Worm (Caenorhabditis elegans): Measurements from ENCODE around the gene F14H8.8.

DNA sequence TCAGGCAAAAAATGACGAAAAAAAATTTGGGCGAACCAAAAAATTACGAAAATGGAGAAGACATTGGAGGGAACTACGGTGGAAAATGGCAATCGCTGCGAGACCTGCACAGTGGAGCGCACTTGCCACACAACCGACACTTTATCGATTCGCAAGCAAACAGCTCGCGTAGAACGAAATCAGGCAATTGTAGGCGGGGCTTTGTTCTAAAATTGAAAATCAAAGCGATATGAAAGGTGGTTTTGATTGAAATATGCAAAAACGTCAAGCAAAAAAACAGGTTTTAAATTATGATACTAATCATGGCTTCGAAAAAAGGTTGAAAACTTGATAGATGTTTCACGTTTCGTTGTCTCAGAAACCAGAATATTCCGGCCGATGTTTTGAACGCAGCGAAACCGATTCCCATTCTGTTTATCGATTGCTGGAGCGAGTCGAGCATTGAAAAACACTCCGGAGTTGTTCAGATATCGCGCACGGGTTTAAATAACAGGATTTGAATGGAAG, 27.0 kb upstream of the F14H8.8 start, which contains the start of the genes fib-1 and mut-15:
- TF ChIP-seq egl-27 (tag; optimal IDR thresholded peaks at IDR 0.05) (peak; percentile 77), gmeb-1 (tag; optimal IDR thresholded peaks at IDR 0.05) (peak; percentile 89), zag-1 (tag; optimal IDR thresholded peaks at IDR 0.05) (peak; percentile 83), sma-9 (GFP tag; optimal IDR thresholded peaks at IDR 0.05) (peak; percentile 93), sma-9 (tag; optimal IDR thresholded peaks at IDR 0.05) (no peak), lin-39 (tag; optimal IDR thresholded peaks at IDR 0.05) (no peak), unc-39 (tag; optimal IDR thresholded peaks at IDR 0.05) (no peak)

Data from whole organism, L2 larva.